Worm (Caenorhabditis elegans): ENCODE measurements around the gene F20H11.1.
A peak's percentile ranks its signal among the peaks of the same experiment; 100 is the strongest.

DNA sequence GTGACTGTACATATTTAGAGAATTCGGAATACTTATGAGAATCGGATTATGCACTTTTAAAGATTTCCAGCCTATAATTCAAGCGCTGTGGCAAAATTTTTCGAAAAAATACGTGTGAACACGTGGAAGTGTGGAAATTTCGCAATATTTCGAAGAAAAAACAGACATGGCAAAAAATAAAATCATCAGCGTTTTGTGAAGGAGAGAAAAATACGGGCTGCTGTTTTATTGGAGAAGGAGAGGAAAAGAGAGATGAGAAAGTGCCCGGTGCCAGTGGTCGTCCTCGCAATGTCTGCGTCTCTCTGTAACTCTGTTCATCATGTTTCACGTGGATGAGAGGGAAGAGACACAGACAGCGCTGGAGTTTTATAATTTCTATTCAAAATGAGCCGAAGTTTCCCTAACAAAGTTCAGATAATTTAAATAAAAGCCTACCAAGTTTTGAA, 14.1 kb upstream of the F20H11.1 start:
- TF ChIP-seq ztf-4 (tag; optimal IDR thresholded peaks at IDR 0.05) (peak; percentile 92), lin-13 (GFP tag; optimal IDR thresholded peaks at IDR 0.05) (peak; percentile 82), lin-39 (tag; optimal IDR thresholded peaks at IDR 0.05) (no peak), unc-39 (tag; optimal IDR thresholded peaks at IDR 0.05) (no peak), nhr-12 (tag; optimal IDR thresholded peaks at IDR 0.05) (no peak), sma-9 (GFP tag; optimal IDR thresholded peaks at IDR 0.05) (peak; percentile 86), sma-9 (tag; optimal IDR thresholded peaks at IDR 0.05) (no peak), blmp-1 (tag; optimal IDR thresholded peaks at IDR 0.05; ENCODE audit: insufficient read depth) (peak; percentile 54), unc-55 (GFP tag; optimal IDR thresholded peaks at IDR 0.05) (peak; percentile 86), ZK546.5 (tag; optimal IDR thresholded peaks at IDR 0.05) (no peak), nhr-77 (tag; optimal IDR thresholded peaks at IDR 0.05) (no peak), egl-27 (tag; optimal IDR thresholded peaks at IDR 0.05) (peak; percentile 8), ama-1 (optimal IDR thresholded peaks at IDR 0.05) (peak; percentile 73), elt-3 (tag; optimal IDR thresholded peaks at IDR 0.05) (no peak), peb-1 (tag; optimal IDR thresholded peaks at IDR 0.05) (no peak)
